Worm (Caenorhabditis elegans): ENCODE measurements around the gene Y2H9A.4.

DNA sequence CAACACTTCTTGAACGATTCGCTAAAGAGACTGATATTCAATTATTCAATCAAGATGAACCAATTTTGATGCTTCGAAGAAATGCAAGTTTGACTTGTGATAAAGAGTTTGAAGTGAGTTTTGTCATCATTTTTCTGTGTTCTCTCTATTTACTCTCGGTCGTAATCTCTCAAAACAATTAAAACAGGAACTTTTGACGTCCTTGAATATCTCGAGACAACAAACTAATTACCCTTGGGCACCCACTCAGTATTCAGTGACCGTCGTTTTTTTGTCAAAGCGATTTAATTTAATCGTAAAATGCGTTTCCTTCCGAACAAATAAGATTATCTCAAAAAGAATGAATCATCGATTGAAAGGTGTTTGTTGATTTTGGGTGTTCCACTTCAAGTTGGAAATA, 18.4 kb downstream of the Y2H9A.4 start:
- no peak for TF ChIP-seq ceh-82 (tag; optimal IDR thresholded peaks at IDR 0.05)
- TF ChIP-seq unc-86 (tag; optimal IDR thresholded peaks at IDR 0.05), result no peak
- TF ChIP-seq unc-130 (tag; optimal IDR thresholded peaks at IDR 0.05), result no peak
- no peak for TF ChIP-seq ama-1 (optimal IDR thresholded peaks at IDR 0.05)
